Worm (Caenorhabditis elegans): ENCODE data around the gene gcy-22.

DNA sequence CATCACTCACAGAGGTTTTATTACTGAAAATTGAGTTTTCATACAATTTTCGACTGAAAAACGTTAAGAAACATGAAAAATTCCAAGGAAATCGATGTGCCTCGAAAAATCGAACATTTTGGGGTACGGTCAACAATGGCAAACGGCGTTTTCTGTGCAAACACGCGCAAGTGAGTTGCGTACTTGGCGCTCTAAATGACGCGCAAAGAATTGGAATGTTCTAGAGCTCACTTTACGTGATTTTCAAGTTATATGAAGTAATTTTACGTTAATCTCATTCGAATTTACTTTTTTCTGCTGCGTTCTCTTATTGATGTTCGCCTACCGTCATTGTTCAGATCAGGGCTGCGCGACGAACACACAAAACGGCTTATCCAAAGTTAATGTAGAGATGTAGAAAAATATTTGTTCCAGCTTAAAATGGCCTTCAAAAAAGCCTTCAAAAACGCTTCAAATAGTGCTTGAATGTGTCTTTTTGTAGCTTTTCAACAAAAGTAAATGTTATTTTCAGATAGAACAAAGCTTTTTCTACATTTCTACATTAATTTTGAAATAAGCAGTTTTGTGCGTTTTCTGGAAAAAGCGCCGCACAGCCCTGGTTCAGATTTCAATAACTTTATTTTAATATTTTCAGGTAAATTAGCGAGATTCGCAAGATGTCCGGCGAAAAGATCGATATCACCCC, 20.8 kb upstream of the gcy-22 start, which contains the start of the genes F31D4.2 and fkb-6:
- TF ChIP-seq snpc-1.1 (tag; optimal IDR thresholded peaks at IDR 0.05; ENCODE audit: insufficient read depth) (peak; percentile 18), athp-1 (tag; optimal IDR thresholded peaks at IDR 0.05) (peak; percentile 26), F10E7.11 (tag; optimal IDR thresholded peaks at IDR 0.05) (no peak), B0261.1 (tag; optimal IDR thresholded peaks at IDR 0.05) (no peak), pha-4 (tag; optimal IDR thresholded peaks at IDR 0.05) (no peak), nhr-90 (tag; optimal IDR thresholded peaks at IDR 0.05) (no peak), ama-1 (optimal IDR thresholded peaks at IDR 0.05) (no peak), ama-1 (GFP tag; optimal IDR thresholded peaks at IDR 0.05) (no peak), efl-1 (GFP tag; optimal IDR thresholded peaks at IDR 0.05) (no peak), mxl-1 (tag; optimal IDR thresholded peaks at IDR 0.05) (no peak), ceh-40 (GFP tag; IDR thresholded peaks at IDR 0.05) (no peak), lin-35 (GFP tag; optimal IDR thresholded peaks at IDR 0.05) (peak in 1 of 3 experiments; percentile 64), sea-2 (GFP tag; IDR thresholded peaks at IDR 0.05) (no peak)

All from whole organism, young adult.